Worm (Caenorhabditis elegans) whole organism, young adult: Measurements from ENCODE around the gene lact-3.

ENCODE experiments used
- B0035.1 ChIP-seq: sonication (generic microtip); optimal IDR thresholded peaks from 2 replicates; lab custom pipeline; 2016; ENCODE audit warnings: missing genetic modification characterization, mild to moderate bottlenecking, missing compliant biosample characterization, missing genotype, missing genetic modification reagents
- B0336.3 ChIP-seq: fragments of 200-800 bp; sonication (Bioruptor generic); IDR thresholded peaks from 2 replicates; pipeline ENCODE4 v1.3.6; 2022; ENCODE audit warnings: missing genetic modification characterization, missing compliant biosample characterization
- C06A6.2 ChIP-seq: fragments of 200-800 bp; sonication (Bioruptor generic); conservative IDR thresholded peaks from 2 replicates; pipeline ENCODE4 v1.3.6; 2022; ENCODE audit warnings: missing genetic modification characterization, missing compliant biosample characterization
- D2030.7 ChIP-seq: fragments of 200-800 bp; sonication (Bioruptor generic); IDR thresholded peaks from 2 replicates; pipeline ENCODE4 v1.3.6; 2022; ENCODE audit warnings: missing genetic modification reagents, missing genetic modification characterization, missing compliant biosample characterization
- F10E7.11 ChIP-seq: sonication (generic microtip); optimal IDR thresholded peaks from 2 replicates; lab custom pipeline; 2017; ENCODE audit warnings: mild to moderate bottlenecking, missing genetic modification characterization, moderate library complexity, missing compliant biosample characterization
- F23B12.7 ChIP-seq: sonication (generic microtip); optimal IDR thresholded peaks from 2 replicates; lab custom pipeline; 2017; ENCODE audit warnings: missing genetic modification characterization, mild to moderate bottlenecking, missing compliant biosample characterization, antibody characterized with exemption, moderate library complexity; ENCODE audit not compliant: insufficient read depth
- F39B2.1 ChIP-seq: fragments of 200-800 bp; sonication (Bioruptor generic); IDR thresholded peaks from 2 replicates; pipeline ENCODE4 v1.3.6; 2022; ENCODE audit warnings: missing genetic modification reagents, missing genetic modification characterization, missing compliant biosample characterization
- F55B11.4 ChIP-seq: sonication (generic microtip); optimal IDR thresholded peaks from 2 replicates; lab custom pipeline; 2016; ENCODE audit warnings: missing compliant biosample characterization, missing genetic modification characterization, borderline replicate concordance; ENCODE audit not compliant: insufficient read depth
- Y53G8AR.9 ChIP-seq: fragments of 200-800 bp; sonication (Bioruptor generic); conservative IDR thresholded peaks from 2 replicates; pipeline ENCODE4 v1.3.6; 2022; ENCODE audit warnings: missing genetic modification reagents, missing genetic modification characterization, missing compliant biosample characterization
- Y56A3A.18 ChIP-seq: fragments of 200-800 bp; sonication (Bioruptor generic); IDR thresholded peaks from 2 replicates; pipeline ENCODE4 v1.3.6; 2022; ENCODE audit warnings: missing genetic modification reagents, missing genetic modification characterization, missing compliant biosample characterization
- atf-7 ChIP-seq: sonication (generic microtip); optimal IDR thresholded peaks from 2 replicates; lab custom pipeline; 2017; ENCODE audit warnings: mild to moderate bottlenecking, missing genetic modification characterization, missing compliant biosample characterization
- attf-6 ChIP-seq: fragments of 200-800 bp; sonication (Bioruptor generic); IDR thresholded peaks from 2 replicates; pipeline ENCODE4 v1.3.6; 2022; ENCODE audit warnings: missing genetic modification reagents, missing genetic modification characterization, missing compliant biosample characterization
- bed-1 ChIP-seq: fragments of 200-800 bp; sonication (Bioruptor generic); IDR thresholded peaks from 2 replicates; pipeline ENCODE4 v1.3.6; 2022; ENCODE audit warnings: missing genetic modification reagents, missing genetic modification characterization, missing compliant biosample characterization
- bed-2 ChIP-seq: fragments of 200-800 bp; sonication (Bioruptor generic); IDR thresholded peaks from 2 replicates; pipeline ENCODE4 v1.3.6; 2022; ENCODE audit warnings: missing genetic modification reagents, missing genetic modification characterization, missing compliant biosample characterization
- ceh-58 ChIP-seq: fragments of 200-800 bp; sonication (Bioruptor generic); IDR thresholded peaks from 2 replicates; pipeline ENCODE4 v1.3.6; 2022; ENCODE audit warnings: missing genetic modification characterization, missing compliant biosample characterization
- dpl-1 ChIP-seq: fragments of 150-350 bp; optimal IDR thresholded peaks from 2 replicates; lab custom pipeline; 2014; ENCODE audit warnings: missing biosample characterization, missing genetic modification reagents, missing genetic modification characterization
- egrh-3 ChIP-seq: fragments of 200-800 bp; sonication (Bioruptor generic); IDR thresholded peaks from 2 replicates; pipeline ENCODE4 v1.3.6; 2022; ENCODE audit warnings: missing genetic modification reagents, missing genetic modification characterization, missing compliant biosample characterization
- ekl-4 ChIP-seq: fragments of 200-800 bp; sonication (Bioruptor generic); IDR thresholded peaks from 2 replicates; pipeline ENCODE4 v1.3.6; 2022; ENCODE audit warnings: missing genetic modification reagents, missing genetic modification characterization, missing compliant biosample characterization
- ets-4 ChIP-seq: fragments of 200-800 bp; sonication (Bioruptor generic); optimal IDR thresholded peaks from 2 replicates; lab custom pipeline; 2018; ENCODE audit warnings: mild to moderate bottlenecking, missing genetic modification characterization, missing compliant biosample characterization
- hlh-26 ChIP-seq: fragments of 200-800 bp; sonication (Bioruptor generic); conservative IDR thresholded peaks from 2 replicates; pipeline ENCODE4 v1.3.6; 2022; ENCODE audit warnings: missing genetic modification reagents, missing genetic modification characterization, missing compliant biosample characterization
- hmg-1.2 ChIP-seq: fragments of 200-800 bp; sonication (Bioruptor generic); IDR thresholded peaks from 2 replicates; pipeline ENCODE4 v1.3.6; 2022; ENCODE audit warnings: missing genetic modification reagents, missing genetic modification characterization, missing compliant biosample characterization
- let-607 ChIP-seq, 2 experiments: fragments of 200-800 bp in 1 of 2; sonication (Bioruptor generic) in 1 of 2; sonication (generic microtip) in 1 of 2; optimal IDR thresholded peaks; 2 replicates each; lab custom pipeline; 2016 to 2018; ENCODE audit warnings: mild to moderate bottlenecking in 2 of 2, missing compliant biosample characterization in 2 of 2, missing genetic modification characterization in 2 of 2, moderate library complexity in 2 of 2, missing genotype in 1 of 2
- lin-54 ChIP-seq: fragments of 200-800 bp; sonication (Bioruptor generic); optimal IDR thresholded peaks from 2 replicates; lab custom pipeline; 2018; ENCODE audit warnings: mild to moderate bottlenecking, missing genetic modification characterization, missing compliant biosample characterization
- lsy-27 ChIP-seq: sonication (generic microtip); optimal IDR thresholded peaks from 2 replicates; lab custom pipeline; 2017; ENCODE audit warnings: missing genetic modification characterization, mild to moderate bottlenecking, missing compliant biosample characterization, antibody characterized with exemption, missing genotype, borderline replicate concordance; ENCODE audit not compliant: insufficient read depth
- madf-3 ChIP-seq: fragments of 200-800 bp; sonication (Bioruptor generic); IDR thresholded peaks from 2 replicates; pipeline ENCODE4 v1.3.6; 2022; ENCODE audit warnings: missing genetic modification reagents, missing genetic modification characterization, missing compliant biosample characterization
- madf-6 ChIP-seq: fragments of 200-800 bp; sonication (Bioruptor generic); IDR thresholded peaks from 2 replicates; pipeline ENCODE4 v1.3.6; 2022; ENCODE audit warnings: missing genetic modification reagents, missing genetic modification characterization, missing compliant biosample characterization
- mes-4 ChIP-seq: sonication (generic microtip); optimal IDR thresholded peaks from 2 replicates; lab custom pipeline; 2016; ENCODE audit warnings: missing genotype, missing genetic modification characterization, missing compliant biosample characterization
- nfya-1 ChIP-seq: sonication (generic microtip); optimal IDR thresholded peaks from 2 replicates; lab custom pipeline; 2017; ENCODE audit warnings: antibody characterized with exemption, missing compliant biosample characterization, missing genetic modification characterization, borderline replicate concordance; ENCODE audit not compliant: insufficient read depth
- nfyb-1 ChIP-seq: fragments of 200-800 bp; sonication (Bioruptor generic); IDR thresholded peaks from 2 replicates; pipeline ENCODE4 v1.3.6; 2022; ENCODE audit warnings: missing genetic modification reagents, missing genetic modification characterization, missing compliant biosample characterization
- nhr-120 ChIP-seq: fragments of 200-800 bp; sonication (Bioruptor generic); IDR thresholded peaks from 2 replicates; pipeline ENCODE4 v1.3.6; 2022; ENCODE audit warnings: missing genetic modification characterization, missing compliant biosample characterization
- nhr-179 ChIP-seq: sonication (generic microtip); optimal IDR thresholded peaks from 2 replicates; lab custom pipeline; 2016; ENCODE audit warnings: mild to moderate bottlenecking, missing genetic modification characterization, missing compliant biosample characterization
- nhr-80 ChIP-seq: sonication (generic microtip); optimal IDR thresholded peaks from 2 replicates; lab custom pipeline; 2016; ENCODE audit warnings: missing genetic modification characterization, missing compliant biosample characterization
- pha-4 ChIP-seq: fragments of 150-350 bp; sonication (generic microtip); optimal IDR thresholded peaks from 2 replicates; lab custom pipeline; 2014; ENCODE audit warnings: missing biosample characterization, missing genetic modification reagents, missing genetic modification characterization
- sdz-38 ChIP-seq: sonication (generic microtip); optimal IDR thresholded peaks from 2 replicates; lab custom pipeline; 2016; ENCODE audit warnings: missing genotype, missing genetic modification characterization, missing compliant biosample characterization
- snpc-1.1 ChIP-seq: sonication (generic microtip); optimal IDR thresholded peaks from 2 replicates; lab custom pipeline; 2017; ENCODE audit warnings: missing genetic modification characterization, mild to moderate bottlenecking, missing compliant biosample characterization, antibody characterized with exemption, moderate library complexity, missing genotype, missing genetic modification reagents; ENCODE audit not compliant: insufficient read depth
- snpc-1.3 ChIP-seq: sonication (generic microtip); optimal IDR thresholded peaks from 2 replicates; lab custom pipeline; 2017; ENCODE audit warnings: missing genetic modification characterization, mild to moderate bottlenecking, missing compliant biosample characterization, antibody characterized with exemption, moderate library complexity, missing genotype, missing genetic modification reagents; ENCODE audit not compliant: insufficient read depth
- snpc-4 ChIP-seq, 5 experiments: fragments of 150-350 bp in 1 of 5; sonication (generic microtip) in 4 of 5; optimal IDR thresholded peaks; 2 replicates each; lab custom pipeline; 2014 to 2018; ENCODE audit warnings: missing genetic modification characterization in 5 of 5, missing biosample characterization in 3 of 5, antibody characterized with exemption in 2 of 5, mild to moderate bottlenecking in 2 of 5, missing compliant biosample characterization in 2 of 5, missing genotype in 2 of 5, moderate library complexity in 2 of 5, missing genetic modification reagents in 1 of 5
- tbx-9 ChIP-seq: sonication (generic microtip); optimal IDR thresholded peaks from 2 replicates; lab custom pipeline; 2016; ENCODE audit warnings: borderline replicate concordance, missing genetic modification characterization, inconsistent platforms, missing compliant biosample characterization
- unc-62 ChIP-seq: fragments of 150-350 bp; optimal IDR thresholded peaks from 2 replicates; lab custom pipeline; 2014; ENCODE audit warnings: missing biosample characterization, missing genetic modification reagents, missing genetic modification characterization
- zim-3 ChIP-seq: sonication (generic microtip); optimal IDR thresholded peaks from 2 replicates; lab custom pipeline; 2017; ENCODE audit warnings: mild to moderate bottlenecking, missing genetic modification characterization, moderate library complexity, missing compliant biosample characterization

The lact-3 gene

DNA sequence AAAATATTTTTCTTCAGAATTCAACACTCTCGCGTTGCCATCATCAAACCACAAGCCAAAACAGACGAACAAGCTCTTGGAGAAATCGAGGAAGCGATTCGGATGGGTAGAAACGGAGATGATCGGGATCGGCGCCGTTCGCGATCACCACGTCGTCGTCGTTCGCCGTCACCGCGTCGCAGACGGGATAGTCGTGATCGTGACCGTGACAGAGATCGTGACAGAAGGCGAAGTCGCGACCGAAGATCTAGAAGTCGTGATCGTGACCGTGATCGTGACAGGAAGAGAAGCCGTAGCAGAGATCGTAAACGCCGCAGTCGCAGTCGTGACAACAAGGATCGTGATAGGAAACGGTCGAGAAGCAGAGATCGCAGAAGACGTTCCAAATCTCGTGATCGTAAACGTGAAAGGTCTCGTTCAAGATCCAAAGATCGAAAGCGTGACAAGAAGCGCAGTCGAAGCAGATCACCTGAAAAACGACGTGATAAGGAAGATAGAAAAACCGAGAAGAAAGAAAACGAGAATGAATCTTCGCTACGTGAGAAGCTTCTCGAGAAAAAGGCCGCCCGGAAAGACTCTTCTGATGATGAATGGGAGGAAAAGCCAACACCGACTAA is 4.1 kb upstream of the lact-3 start:
- TF ChIP-seq dpl-1 (GFP tag; lab: Kevin White, UChicago) = no peak
- 0 out of 2 replicates have a peak, but pooled peaks have one; percentile 35 for TF ChIP-seq bed-1 (GFP tag; lab: Robert Waterston, UW)
- TF ChIP-seq, all 124 proteins: peak for 1

DNA sequence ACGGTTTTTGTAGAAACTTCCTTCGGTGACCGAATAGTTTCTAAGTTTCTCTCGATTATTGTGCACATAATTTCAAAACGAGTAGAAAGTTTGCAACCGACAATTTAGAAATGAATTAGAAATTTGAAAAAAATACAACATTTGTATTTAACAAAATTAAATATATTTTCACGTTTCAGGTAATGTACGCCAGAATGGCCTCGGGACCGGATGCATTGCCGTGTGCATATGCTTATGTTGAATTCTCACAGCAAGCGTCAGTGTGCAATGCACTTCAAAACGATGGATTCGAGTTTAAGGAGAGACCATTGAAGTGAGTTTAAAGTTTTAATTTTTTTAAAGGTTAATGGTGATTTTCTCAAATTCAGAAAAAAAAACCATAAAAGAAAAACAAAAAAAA is 3.4 kb upstream of the lact-3 start, which contains the start of gene marc-2:
TSS of gene marc-2 (minus strand) at position 101 of the 400 bp plus-strand sequence.
- TF ChIP-seq snpc-1.3 (tag; lab: Kevin White, UChicago) (no peak), madf-6 (GFP tag; lab: Robert Waterston, UW) (peak; percentile 38; the same call in 1 of the 2 replicates), atf-7 (tag; lab: Kevin White, UChicago) (no peak)

DNA sequence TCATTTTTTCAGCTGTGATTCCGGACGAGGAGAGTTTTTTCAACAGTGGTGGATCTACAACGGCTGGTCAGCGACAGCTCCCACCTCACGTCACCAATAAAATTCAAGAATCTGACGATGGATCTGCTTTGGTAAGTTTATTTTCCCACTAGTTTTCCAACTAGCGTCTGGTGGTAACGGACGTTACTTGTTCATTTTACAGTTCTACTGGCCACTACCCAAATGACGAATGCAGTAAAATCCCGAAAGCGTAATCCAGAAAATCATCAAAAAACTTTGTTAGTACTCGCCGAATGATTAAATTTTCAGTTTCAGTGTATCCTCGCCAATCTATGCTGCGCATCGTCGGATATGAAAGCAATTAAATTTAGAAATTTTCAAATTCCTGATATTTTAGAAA is 2.1 kb upstream of the lact-3 start:
- no peak for TF ChIP-seq snpc-1.1 (tag; lab: Kevin White, UChicago)
- TF ChIP-seq Y56A3A.18 (GFP tag; lab: Robert Waterston, UW) = no peak
- TF ChIP-seq lin-54 (GFP tag; lab: Kevin White, UChicago) = no peak
- no peak for TF ChIP-seq atf-7 (tag; lab: Kevin White, UChicago)
- TF ChIP-seq hmg-1.2 = no peak
- TF ChIP-seq F23B12.7 = no peak
- no peak for TF ChIP-seq D2030.7
- TF ChIP-seq nhr-179 = no peak
- TF ChIP-seq snpc-4 (GFP tag; optimal IDR thresholded peaks at IDR 0.05; lab: Kevin White, UChicago) = no peak
- TF ChIP-seq snpc-4 (tag; optimal IDR thresholded peaks at IDR 0.05; lab: Kevin White, UChicago) = no peak
- no peak for TF ChIP-seq B0035.1 (tag; lab: Kevin White, UChicago)
- no peak for TF ChIP-seq C06A6.2 (GFP tag; lab: Robert Waterston, UW)
- TF ChIP-seq zim-3 = no peak
- no peak for TF ChIP-seq lsy-27 (tag; lab: Kevin White, UChicago)

DNA sequence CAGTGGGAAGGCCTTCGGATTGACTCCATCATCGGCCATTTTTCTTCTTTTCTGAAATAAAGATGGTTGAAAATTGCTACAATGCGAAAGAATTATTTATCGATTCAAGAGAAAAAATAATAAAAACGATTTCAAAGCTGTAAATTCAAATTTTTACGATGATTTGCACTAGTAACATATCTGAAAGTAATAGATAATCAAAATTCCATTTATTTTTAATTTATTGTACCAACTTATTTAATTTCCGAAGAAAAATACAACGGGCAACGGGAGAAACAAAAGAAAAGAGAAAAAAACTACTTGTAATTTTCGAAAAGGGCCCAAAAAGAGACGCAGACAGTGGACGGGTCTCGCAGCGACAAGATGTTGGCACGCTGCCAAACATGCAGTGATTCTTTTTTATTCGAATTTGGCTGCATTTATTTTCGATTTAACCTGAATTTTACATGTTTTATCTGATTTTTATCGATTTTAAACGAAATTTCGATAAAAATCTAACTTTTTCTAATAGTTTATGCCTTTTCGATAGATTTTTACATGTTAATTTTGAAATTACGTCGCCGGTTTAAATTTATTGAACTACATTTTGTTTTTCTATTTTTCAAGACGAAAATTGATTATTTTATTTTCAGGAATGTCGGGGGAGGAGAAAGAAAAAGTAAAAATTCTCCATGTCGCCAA is 1.2 kb upstream of the lact-3 start, which contains the start of the genes snu-13 and rsp-7:
TSS of gene snu-13 (minus strand) at position 51 of the 681 bp plus-strand sequence.
TSS of gene rsp-7 (plus strand) at position 631 of the 681 bp plus-strand sequence.
- TF ChIP-seq nfyb-1 (GFP tag; lab: Robert Waterston, UW) = no peak
- TF ChIP-seq unc-62 (GFP tag; lab: Kevin White, UChicago) = no peak
- TF ChIP-seq madf-3 (GFP tag; lab: Robert Waterston, UW) = no peak
- TF ChIP-seq mes-4 (tag; lab: Kevin White, UChicago) = no peak
- no peak for TF ChIP-seq B0336.3 (GFP tag; lab: Robert Waterston, UW)
- TF ChIP-seq bed-1 (GFP tag; lab: Robert Waterston, UW) = no peak
- TF ChIP-seq pha-4 = no peak
- TF ChIP-seq ets-4 (GFP tag; lab: Kevin White, UChicago) = no peak
- no peak for TF ChIP-seq F39B2.1
- TF ChIP-seq F10E7.11 (tag; lab: Kevin White, UChicago) = no peak
- TF ChIP-seq tbx-9 (tag; lab: Kevin White, UChicago) = no peak
- no peak for TF ChIP-seq Y56A3A.18 (GFP tag; lab: Robert Waterston, UW)
- TF ChIP-seq F55B11.4 (tag; lab: Kevin White, UChicago) = no peak
- TF ChIP-seq attf-6 (GFP tag; lab: Robert Waterston, UW) = no peak
- TF ChIP-seq nhr-80 (tag; lab: Kevin White, UChicago) = peak; percentile 22
- TF ChIP-seq nfya-1 (tag; lab: Kevin White, UChicago) = no peak
- TF ChIP-seq Y53G8AR.9 (GFP tag; lab: Robert Waterston, UW) = no peak
- no peak for TF ChIP-seq bed-2 (GFP tag; lab: Robert Waterston, UW)
- TF ChIP-seq D2030.7 = peak; percentile 22; the same call in 1 of the 2 replicates
- TF ChIP-seq let-607 (tag; optimal IDR thresholded peaks at IDR 0.05; lab: Kevin White, UChicago) = no peak
- TF ChIP-seq nhr-120 (GFP tag; lab: Robert Waterston, UW) = no peak
- TF ChIP-seq ekl-4 (GFP tag; lab: Robert Waterston, UW) = no peak
- no peak for TF ChIP-seq sdz-38 (tag; lab: Kevin White, UChicago)
- no peak for TF ChIP-seq ceh-58
- TF ChIP-seq egrh-3 (GFP tag; lab: Robert Waterston, UW) = no peak
- TF ChIP-seq hlh-26 (GFP tag; lab: Robert Waterston, UW) = no peak
